Worm (Caenorhabditis elegans): ENCODE data around the gene T03G11.10.

T03G11.10 gene

ce11 chrX:5162755-5163154, 8.2 kb downstream of the T03G11.10 start, which contains the start of gene EGAP5.1:
EGAP5.1 (plus strand) TSS chrX:5163055.
- TF ChIP-seq cog-1 (tag; optimal IDR thresholded peaks at IDR 0.05) (no peak), tab-1 (GFP tag; IDR thresholded peaks at IDR 0.05) (no peak), klf-2 (GFP tag; conservative IDR thresholded peaks at IDR 0.05) (no peak), med-1 (GFP tag; optimal IDR thresholded peaks at IDR 0.05; ENCODE audit: insufficient read depth) (no peak), flt-1 (GFP tag; IDR thresholded peaks at IDR 0.05) (no peak)

- TF ChIP-seq ztf-29 (GFP tag; IDR thresholded peaks at IDR 0.05) (no peak), klf-2 (GFP tag; conservative IDR thresholded peaks at IDR 0.05) (no peak), cog-1 (tag; optimal IDR thresholded peaks at IDR 0.05) (no peak), ztf-23 (GFP tag; IDR thresholded peaks at IDR 0.05) (no peak), T22C8.4 (GFP tag; IDR thresholded peaks at IDR 0.05) (no peak), tab-1 (GFP tag; IDR thresholded peaks at IDR 0.05) (no peak), med-1 (GFP tag; optimal IDR thresholded peaks at IDR 0.05; ENCODE audit: insufficient read depth) (no peak), ref-1 (GFP tag; conservative IDR thresholded peaks at IDR 0.05) (no peak), flt-1 (GFP tag; IDR thresholded peaks at IDR 0.05) (no peak)
Observed at ce11 chrX:5159645-5160044, 11.3 kb downstream of the T03G11.10 start, which contains the start of gene C31H2.4. C31H2.4 (minus strand) TSS chrX:5159663.

ce11 chrX:5154278-5154677, 16.7 kb downstream of the T03G11.10 start, which contains the start of gene C31H2.3:
C31H2.3 (minus strand) TSS chrX:5154378.
- TF ChIP-seq med-1 (GFP tag; optimal IDR thresholded peaks at IDR 0.05; ENCODE audit: insufficient read depth) (no peak), ref-1 (GFP tag; conservative IDR thresholded peaks at IDR 0.05) (no peak), ztf-23 (GFP tag; IDR thresholded peaks at IDR 0.05) (no peak), tab-1 (GFP tag; IDR thresholded peaks at IDR 0.05) (no peak), flt-1 (GFP tag; IDR thresholded peaks at IDR 0.05) (no peak), T22C8.4 (GFP tag; IDR thresholded peaks at IDR 0.05) (no peak), klf-2 (GFP tag; conservative IDR thresholded peaks at IDR 0.05) (no peak), ztf-29 (GFP tag; IDR thresholded peaks at IDR 0.05) (no peak)

- no peak for TF ChIP-seq cog-1 (tag; optimal IDR thresholded peaks at IDR 0.05)
- TF ChIP-seq med-1 (GFP tag; optimal IDR thresholded peaks at IDR 0.05; ENCODE audit: insufficient read depth), result no peak
- TF ChIP-seq klf-2 (GFP tag; conservative IDR thresholded peaks at IDR 0.05), result no peak
- TF ChIP-seq T22C8.4 (GFP tag; IDR thresholded peaks at IDR 0.05), result no peak
- no peak for TF ChIP-seq ztf-23 (GFP tag; IDR thresholded peaks at IDR 0.05)
- TF ChIP-seq ztf-29 (GFP tag; IDR thresholded peaks at IDR 0.05), result no peak
- TF ChIP-seq ref-1 (GFP tag; conservative IDR thresholded peaks at IDR 0.05), result no peak
- no peak for TF ChIP-seq flt-1 (GFP tag; IDR thresholded peaks at IDR 0.05)
- TF ChIP-seq tab-1 (GFP tag; IDR thresholded peaks at IDR 0.05), result no peak
Observed at ce11 chrX:5152931-5153330, 18.1 kb downstream of the T03G11.10 start.

- TF ChIP-seq flt-1 (GFP tag; IDR thresholded peaks at IDR 0.05) (no peak), tab-1 (GFP tag; IDR thresholded peaks at IDR 0.05) (no peak), cog-1 (tag; optimal IDR thresholded peaks at IDR 0.05) (no peak), ztf-23 (GFP tag; IDR thresholded peaks at IDR 0.05) (no peak)
Observed at ce11 chrX:5151866-5152265, 19.1 kb downstream of the T03G11.10 start.

DNA sequence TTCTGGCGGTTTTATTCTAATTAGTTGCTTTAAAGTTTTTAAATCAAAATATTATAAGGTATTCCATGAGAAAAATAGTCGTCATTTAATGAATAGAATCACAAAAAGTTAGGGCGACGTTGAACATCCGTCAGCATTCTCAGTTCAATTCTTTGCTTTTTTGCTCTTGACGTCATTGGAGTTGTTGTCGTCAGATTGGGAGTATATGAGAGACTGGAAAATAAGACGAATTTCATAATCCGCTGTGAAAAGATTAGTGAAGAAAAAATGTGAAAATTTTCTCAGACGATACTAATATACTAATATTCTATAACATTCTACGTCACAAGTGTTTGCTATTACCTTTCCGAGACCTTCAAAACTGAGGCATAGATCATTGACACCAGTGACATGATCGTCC, 19.6 kb downstream of the T03G11.10 start:
- TF ChIP-seq ref-1 (GFP tag; conservative IDR thresholded peaks at IDR 0.05) (no peak), klf-2 (GFP tag; conservative IDR thresholded peaks at IDR 0.05) (no peak), med-1 (GFP tag; optimal IDR thresholded peaks at IDR 0.05; ENCODE audit: insufficient read depth) (no peak), ztf-29 (GFP tag; IDR thresholded peaks at IDR 0.05) (no peak), flt-1 (GFP tag; IDR thresholded peaks at IDR 0.05) (no peak), tab-1 (GFP tag; IDR thresholded peaks at IDR 0.05) (no peak), T22C8.4 (GFP tag; IDR thresholded peaks at IDR 0.05) (no peak), ztf-23 (GFP tag; IDR thresholded peaks at IDR 0.05) (no peak), cog-1 (tag; optimal IDR thresholded peaks at IDR 0.05) (no peak)

DNA sequence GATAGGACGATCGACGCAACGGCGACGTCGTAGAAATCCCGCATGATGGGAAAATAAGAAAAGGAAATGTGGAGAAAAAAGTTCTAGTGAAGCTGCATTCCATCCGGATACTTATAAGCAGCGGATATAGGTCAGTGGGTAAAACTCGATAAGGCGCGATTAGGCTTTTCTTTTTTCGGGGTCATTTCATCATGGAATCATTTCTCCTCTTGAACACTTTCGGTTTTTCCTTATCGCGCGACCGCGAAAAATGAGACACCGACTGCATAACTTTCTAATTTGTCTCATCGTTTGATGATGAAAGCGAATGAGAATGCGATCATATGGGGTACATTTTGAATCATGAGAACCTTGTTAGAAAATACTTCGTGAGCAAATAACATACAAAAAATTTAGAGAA, 20.6 kb downstream of the T03G11.10 start, which contains the start of gene dpy-8:
TSS of gene dpy-8 (minus strand) at position 88 of the 400 bp plus-strand sequence.
- TF ChIP-seq klf-2 (GFP tag; conservative IDR thresholded peaks at IDR 0.05) (no peak), ref-1 (GFP tag; conservative IDR thresholded peaks at IDR 0.05) (no peak), cog-1 (tag; optimal IDR thresholded peaks at IDR 0.05) (no peak), ztf-23 (GFP tag; IDR thresholded peaks at IDR 0.05) (no peak), med-1 (GFP tag; optimal IDR thresholded peaks at IDR 0.05; ENCODE audit: insufficient read depth) (no peak), ztf-29 (GFP tag; IDR thresholded peaks at IDR 0.05) (no peak), T22C8.4 (GFP tag; IDR thresholded peaks at IDR 0.05) (no peak), tab-1 (GFP tag; IDR thresholded peaks at IDR 0.05) (no peak), flt-1 (GFP tag; IDR thresholded peaks at IDR 0.05) (no peak)

DNA sequence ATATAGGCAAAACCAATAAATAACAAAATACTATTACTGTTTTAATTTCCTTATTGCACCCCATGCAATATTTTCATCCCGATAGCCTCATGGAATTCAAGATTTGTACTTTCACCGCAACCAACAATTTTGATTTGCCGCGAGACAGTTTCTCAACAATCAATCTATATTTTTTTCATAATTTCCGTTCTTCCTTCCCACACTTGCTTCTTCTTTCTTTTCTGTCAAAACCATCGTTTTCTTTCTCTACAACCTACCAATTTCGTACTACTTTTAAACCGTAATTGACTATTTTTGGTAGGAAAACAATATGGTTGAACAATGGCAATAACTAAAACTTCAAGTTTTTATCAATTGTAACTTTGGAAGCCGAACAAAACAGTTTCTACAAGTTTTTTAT, 23.1 kb downstream of the T03G11.10 start, which contains the start of gene C31H2.14:
TSS of gene C31H2.14 (plus strand) at position 301 of the 400 bp plus-strand sequence.
- TF ChIP-seq ztf-23 (GFP tag; IDR thresholded peaks at IDR 0.05) (no peak), tab-1 (GFP tag; IDR thresholded peaks at IDR 0.05) (no peak)

ce11 chrX:5142403-5142802, 28.6 kb downstream of the T03G11.10 start:
- no peak for TF ChIP-seq ref-1 (GFP tag; conservative IDR thresholded peaks at IDR 0.05)
- TF ChIP-seq T22C8.4 (GFP tag; IDR thresholded peaks at IDR 0.05), result no peak
- no peak for TF ChIP-seq tab-1 (GFP tag; IDR thresholded peaks at IDR 0.05)
- TF ChIP-seq ztf-23 (GFP tag; IDR thresholded peaks at IDR 0.05), result no peak
- no peak for TF ChIP-seq flt-1 (GFP tag; IDR thresholded peaks at IDR 0.05)
- TF ChIP-seq klf-2 (GFP tag; conservative IDR thresholded peaks at IDR 0.05), result no peak
- no peak for TF ChIP-seq ztf-29 (GFP tag; IDR thresholded peaks at IDR 0.05)
- TF ChIP-seq cog-1 (tag; optimal IDR thresholded peaks at IDR 0.05), result no peak
- no peak for TF ChIP-seq med-1 (GFP tag; optimal IDR thresholded peaks at IDR 0.05; ENCODE audit: insufficient read depth)

DNA sequence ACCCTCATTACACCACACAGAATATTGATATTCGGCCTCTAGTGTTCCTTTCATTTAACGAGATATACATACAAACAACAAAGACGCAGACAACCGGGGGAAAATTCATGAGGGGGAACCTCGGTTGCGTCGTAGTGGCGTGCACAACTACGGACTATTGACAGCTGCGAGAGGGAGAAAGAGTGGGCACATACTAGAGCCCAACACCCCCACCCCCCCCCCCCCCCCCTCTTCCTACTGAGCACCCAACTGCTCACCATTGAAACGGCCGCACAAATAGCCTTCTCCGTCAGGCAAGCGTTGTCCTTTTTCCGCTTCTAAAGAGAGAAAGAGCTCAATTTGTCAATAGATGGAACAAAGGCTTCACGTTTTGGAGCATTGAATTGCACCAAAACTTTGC, 30.8 kb downstream of the T03G11.10 start:
- TF ChIP-seq T22C8.4 (GFP tag; IDR thresholded peaks at IDR 0.05) (no peak), ztf-29 (GFP tag; IDR thresholded peaks at IDR 0.05) (no peak), klf-2 (GFP tag; conservative IDR thresholded peaks at IDR 0.05) (no peak), med-1 (GFP tag; optimal IDR thresholded peaks at IDR 0.05; ENCODE audit: insufficient read depth) (no peak), ref-1 (GFP tag; conservative IDR thresholded peaks at IDR 0.05) (no peak), cog-1 (tag; optimal IDR thresholded peaks at IDR 0.05) (peak; percentile 77)

Measured in whole organism, midembryonic.